Worm (Caenorhabditis elegans): ENCODE results near the gene nhr-152.

DNA sequence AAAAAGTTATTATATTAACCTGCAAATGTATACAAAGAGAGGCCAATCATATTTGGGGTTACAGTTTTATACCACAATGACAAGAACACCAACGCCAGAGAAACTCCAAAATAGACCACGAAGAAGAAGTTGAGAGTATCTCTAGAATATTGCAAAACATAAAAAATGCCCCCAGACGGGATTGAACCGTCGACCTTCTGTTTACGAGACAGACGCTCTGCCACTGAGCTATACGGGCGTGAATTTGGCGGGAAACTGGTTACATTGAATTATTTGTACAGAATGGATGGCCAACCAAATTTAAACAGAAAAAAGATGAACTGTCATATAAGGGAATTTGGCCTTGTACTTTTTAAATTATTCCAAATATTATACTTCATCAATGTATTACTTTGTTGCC lies 44.3 kb downstream of the nhr-152 start:
- no peak for TF ChIP-seq med-1 (GFP tag; optimal IDR thresholded peaks at IDR 0.05; ENCODE audit: insufficient read depth)
- TF ChIP-seq ref-1 (GFP tag; conservative IDR thresholded peaks at IDR 0.05): no peak
- no peak for TF ChIP-seq T22C8.4 (GFP tag; IDR thresholded peaks at IDR 0.05)

Measured in whole organism, midembryonic.